Worm (Caenorhabditis elegans): ENCODE data around the gene clec-216.

DNA sequence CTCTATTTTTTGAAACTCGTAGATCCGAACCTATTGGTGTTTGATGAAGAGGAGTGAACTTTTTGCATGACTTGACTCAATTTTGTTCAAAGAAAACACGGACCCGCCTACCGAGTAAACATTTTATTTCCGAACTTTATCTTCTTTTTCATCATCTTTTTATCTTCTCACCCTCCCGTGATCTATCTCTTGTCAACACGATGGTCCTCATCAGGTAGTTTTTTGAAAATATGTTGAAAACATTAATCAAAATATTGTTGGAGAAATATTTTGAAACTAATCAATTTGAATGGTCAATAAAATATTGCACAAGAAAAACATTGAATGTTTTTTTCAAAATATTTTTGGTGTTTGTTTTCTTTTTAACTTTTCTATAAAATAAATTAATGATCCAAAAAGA is 44.3 kb downstream of the clec-216 start:
- no peak for TF ChIP-seq F33H1.4 (GFP tag; IDR thresholded peaks at IDR 0.05)
- no peak for TF ChIP-seq nfyb-1 (GFP tag; IDR thresholded peaks at IDR 0.05)
- no peak for TF ChIP-seq attf-3 (GFP tag; conservative IDR thresholded peaks at IDR 0.05)
- TF ChIP-seq F22D6.2 (tag; optimal IDR thresholded peaks at IDR 0.05), result no peak
- TF ChIP-seq B0261.1 (tag; optimal IDR thresholded peaks at IDR 0.05), result no peak

Data from whole organism, young adult.